Fruit fly (Drosophila melanogaster): ENCODE measurements around the gene CG42470.

Gene CG42470

dm6 chr2L:11735975-11736374 is 17.4 kb downstream of the CG42470 start (continued):
- TF ChIP-seq CG5180 (GFP tag; optimal IDR thresholded peaks at IDR 0.05) = peak; percentile 29
- TF ChIP-seq zfh2 (GFP tag; optimal IDR thresholded peaks at IDR 0.05) = no peak
- peak; percentile 26 for TF ChIP-seq CG7987 (GFP tag; optimal IDR thresholded peaks at IDR 0.05)
- TF ChIP-seq CG10462 (GFP tag; optimal IDR thresholded peaks at IDR 0.05) = no peak
- TF ChIP-seq CrebB (tag; optimal IDR thresholded peaks at IDR 0.05) = peak; percentile 57
- TF ChIP-seq CG17186 (GFP tag; optimal IDR thresholded peaks at IDR 0.05) = no peak
- TF ChIP-seq CG7271 (tag; optimal IDR thresholded peaks at IDR 0.05) = peak; percentile 43
- no peak for TF ChIP-seq jigr1 (GFP tag; IDR thresholded peaks at IDR 0.05)
- no peak for TF ChIP-seq Awh (GFP tag; IDR thresholded peaks at IDR 0.05)
- no peak for TF ChIP-seq CG4707 (GFP tag; optimal IDR thresholded peaks at IDR 0.05)
- TF ChIP-seq Rfx (GFP tag; IDR thresholded peaks at IDR 0.05) = no peak
- no peak for TF ChIP-seq wor (GFP tag; IDR thresholded peaks at IDR 0.05)
- peak; percentile 10 for TF ChIP-seq CG10147 (GFP tag; optimal IDR thresholded peaks at IDR 0.05)
- TF ChIP-seq gsb (GFP tag; IDR thresholded peaks at IDR 0.05) = no peak
- TF ChIP-seq CG8388 (GFP tag; optimal IDR thresholded peaks at IDR 0.05) = peak; percentile 5
- TF ChIP-seq stc (GFP tag; IDR thresholded peaks at IDR 0.05) = 0 out of 2 replicates have a peak, but pooled peaks have one; percentile 32
- TF ChIP-seq emc (GFP tag; optimal IDR thresholded peaks at IDR 0.05) = no peak
- TF ChIP-seq Gug (GFP tag; IDR thresholded peaks at IDR 0.05) = no peak
- TF ChIP-seq pb (GFP tag; optimal IDR thresholded peaks at IDR 0.05) = no peak
- TF ChIP-seq lola (GFP tag; optimal IDR thresholded peaks at IDR 0.05) = no peak
- TF ChIP-seq crp (GFP tag; optimal IDR thresholded peaks at IDR 0.05) = no peak
- no peak for TF ChIP-seq CG43689 (GFP tag; IDR thresholded peaks at IDR 0.05)
- no peak for TF ChIP-seq CG31365 (tag; optimal IDR thresholded peaks at IDR 0.05)
- peak; percentile 5 for TF ChIP-seq nerfin-1 (tag; optimal IDR thresholded peaks at IDR 0.05)
- no peak for TF ChIP-seq CG10267 (tag; optimal IDR thresholded peaks at IDR 0.05)
- TF ChIP-seq CG15601 (tag; optimal IDR thresholded peaks at IDR 0.05) = peak; percentile 25
- TF ChIP-seq lbe (GFP tag; optimal IDR thresholded peaks at IDR 0.05) = no peak
- TF ChIP-seq sens-2 (GFP tag; IDR thresholded peaks at IDR 0.05) = 0 out of 2 replicates have a peak, but pooled peaks have one; percentile 38
- peak; percentile 84 for TF ChIP-seq CG34376 (GFP tag; optimal IDR thresholded peaks at IDR 0.05)
- TF ChIP-seq CG11085 (GFP tag; IDR thresholded peaks at IDR 0.05) = no peak
- no peak for TF ChIP-seq CG7928 (GFP tag; optimal IDR thresholded peaks at IDR 0.05)
- peak; percentile 55 for TF ChIP-seq CG10543 (GFP tag; optimal IDR thresholded peaks at IDR 0.05)
- no peak for TF ChIP-seq Lhr (GFP tag; optimal IDR thresholded peaks at IDR 0.05)
- TF ChIP-seq CG7963 (GFP tag; IDR thresholded peaks at IDR 0.05; ENCODE audit: partially characterized antibody) = no peak
- no peak for TF ChIP-seq knrl (GFP tag; IDR thresholded peaks at IDR 0.05; ENCODE audit: partially characterized antibody)
- TF ChIP-seq unc-4 (GFP tag; IDR thresholded peaks at IDR 0.05; ENCODE audit: partially characterized antibody) = no peak
- TF ChIP-seq pnt (GFP tag; optimal IDR thresholded peaks at IDR 0.05) = no peak
- TF ChIP-seq pan (optimal IDR thresholded peaks at IDR 0.05) = no peak
- TF ChIP-seq pan (GFP tag; optimal IDR thresholded peaks at IDR 0.05 in 1 of 2, IDR thresholded peaks at IDR 0.05 in 1 of 2) = peak in 1 of 2 experiments; percentile 21
- no peak for TF ChIP-seq Mrtf (GFP tag; IDR thresholded peaks at IDR 0.05)
- peak; percentile 40 for TF ChIP-seq Hand (GFP tag; optimal IDR thresholded peaks at IDR 0.05)
- TF ChIP-seq ase (GFP tag; IDR thresholded peaks at IDR 0.05) = no peak
- TF ChIP-seq ro (GFP tag; IDR thresholded peaks at IDR 0.05) = no peak
- no peak for TF ChIP-seq CG2889 (GFP tag; IDR thresholded peaks at IDR 0.05)
- TF ChIP-seq CG9876 (GFP tag; optimal IDR thresholded peaks at IDR 0.05) = no peak
- peak; percentile 18 for TF ChIP-seq CG17912 (GFP tag; optimal IDR thresholded peaks at IDR 0.05)
- peak; percentile 2 for TF ChIP-seq gem (tag; optimal IDR thresholded peaks at IDR 0.05)
- TF ChIP-seq H15 (GFP tag; IDR thresholded peaks at IDR 0.05) = no peak
- no peak for TF ChIP-seq Ets97D (GFP tag; optimal IDR thresholded peaks at IDR 0.05)
- no peak for TF ChIP-seq tin (GFP tag; optimal IDR thresholded peaks at IDR 0.05)
- no peak for TF ChIP-seq Nf-YA (GFP tag; IDR thresholded peaks at IDR 0.05)

Measured in whole organism, embryonic.